Worm (Caenorhabditis elegans) whole organism, L4/young adult: ENCODE results near the gene F46G10.2.

Source experiments
- W03F9.2 ChIP-seq: fragments of 150-350 bp; optimal IDR thresholded peaks from 2 replicates; lab custom pipeline; 2014; ENCODE audit warnings: missing biosample characterization, missing genetic modification characterization
- dao-5 ChIP-seq: sonication (generic microtip); optimal IDR thresholded peaks from 2 replicates; lab custom pipeline; 2016; ENCODE audit warnings: missing genotype, missing genetic modification characterization, moderate library complexity, missing compliant biosample characterization
- him-1 ChIP-seq: sonication (generic microtip); optimal IDR thresholded peaks from 2 replicates; lab custom pipeline; 2016; ENCODE audit warnings: missing genotype, missing genetic modification reagents, missing genetic modification characterization, missing compliant biosample characterization

DNA sequence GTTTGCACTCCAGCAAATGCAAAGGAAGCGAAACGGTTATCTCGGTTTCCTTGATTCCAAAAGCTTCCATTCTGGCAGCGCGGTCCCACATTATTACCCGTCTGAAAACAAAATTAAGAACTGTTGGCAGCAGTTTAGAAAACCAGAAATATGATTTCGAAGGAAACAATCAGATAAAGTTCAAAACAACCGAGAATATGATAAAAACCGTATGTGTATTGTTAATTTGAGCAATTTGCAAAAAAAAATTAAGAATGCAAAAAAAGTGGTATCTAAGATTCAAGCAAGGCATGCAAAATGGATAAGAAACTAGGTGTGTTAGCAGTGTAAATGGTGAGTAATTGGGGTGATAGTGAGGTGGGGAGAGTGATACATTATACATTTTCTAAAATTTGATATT, 34.0 kb upstream of the F46G10.2 start, which contains the start of gene R04D3.4:
- TF ChIP-seq him-1 (tag; lab: Kevin White, UChicago): no peak
- TF ChIP-seq dao-5: no peak
- no peak for TF ChIP-seq W03F9.2 (tag; lab: Kevin White, UChicago)
